Worm (Caenorhabditis elegans) whole organism, L4 larva: ENCODE data around the gene thn-4.
A peak's percentile ranks its signal among the peaks of the same experiment; 100 is the strongest.

ENCODE experiments used
- D1046.2 ChIP-seq: fragments of 200-800 bp; sonication (Bioruptor generic); IDR thresholded peaks from 2 replicates; pipeline ENCODE4 v1.3.6; 2022; ENCODE audit warnings: missing genetic modification characterization, missing compliant biosample characterization
- F44E2.7 ChIP-seq: fragments of 200-800 bp; sonication (Bioruptor generic); IDR thresholded peaks from 2 replicates; pipeline ENCODE4 v2.1.2; 2022; ENCODE audit warnings: missing genetic modification characterization, missing compliant biosample characterization
- F49E8.2 ChIP-seq: sonication (generic microtip); optimal IDR thresholded peaks from 2 replicates; lab custom pipeline; 2016; ENCODE audit warnings: missing compliant biosample characterization, mild to moderate bottlenecking, missing genetic modification characterization, borderline replicate concordance
- T20F7.1 ChIP-seq: fragments of 200-800 bp; sonication (Bioruptor generic); optimal IDR thresholded peaks from 2 replicates; lab custom pipeline; 2018; ENCODE audit warnings: mild to moderate bottlenecking, missing genetic modification characterization, missing compliant biosample characterization
- T26A8.4 ChIP-seq: fragments of 200-800 bp; sonication (Bioruptor generic); IDR thresholded peaks from 2 replicates; pipeline ENCODE4 v1.3.6; 2022; ENCODE audit warnings: missing genetic modification characterization, missing compliant biosample characterization
- Y48G9A.11 ChIP-seq: fragments of 200-800 bp; sonication (Bioruptor generic); IDR thresholded peaks from 2 replicates; pipeline ENCODE4 v1.3.6; 2022; ENCODE audit warnings: missing genetic modification reagents, missing genetic modification characterization, missing compliant biosample characterization
- ZK337.2 ChIP-seq: fragments of 200-800 bp; sonication (Bioruptor generic); IDR thresholded peaks from 2 replicates; pipeline ENCODE4 v1.3.6; 2022; ENCODE audit warnings: missing genetic modification reagents, missing genetic modification characterization, missing compliant biosample characterization
- ZK546.5 ChIP-seq, 2 experiments: sonication (generic microtip); optimal IDR thresholded peaks; 2 replicates each; lab custom pipeline; 2017; ENCODE audit warnings: missing biosample characterization in 2 of 2, missing genetic modification characterization in 2 of 2
- aha-1 ChIP-seq: fragments of 150-350 bp; peaks from one replicate; lab custom pipeline; 2014; ENCODE audit warnings: missing biosample characterization, missing genetic modification characterization
- ceh-28 ChIP-seq: fragments of 150-350 bp; optimal IDR thresholded peaks from 2 replicates; lab custom pipeline; 2014; ENCODE audit warnings: missing biosample characterization, missing genetic modification reagents, missing genetic modification characterization
- ceh-32 ChIP-seq: sonication (generic microtip); optimal IDR thresholded peaks from 2 replicates; lab custom pipeline; 2016; ENCODE audit warnings: mild to moderate bottlenecking, missing genetic modification characterization, missing compliant biosample characterization; ENCODE audit not compliant: poor library complexity
- ceh-44 ChIP-seq: fragments of 200-800 bp; sonication (Bioruptor generic); IDR thresholded peaks from 2 replicates; pipeline ENCODE4 v1.3.6; 2022; ENCODE audit warnings: missing genetic modification reagents, missing genetic modification characterization, missing compliant biosample characterization
- ceh-62 ChIP-seq: sonication (generic microtip); optimal IDR thresholded peaks from 2 replicates; lab custom pipeline; 2017; ENCODE audit warnings: missing biosample characterization, missing genetic modification characterization
- ceh-82 ChIP-seq: sonication (generic microtip); optimal IDR thresholded peaks from 2 replicates; lab custom pipeline; 2017; ENCODE audit warnings: missing biosample characterization, missing genetic modification characterization
- dmd-8 ChIP-seq: fragments of 200-800 bp; sonication (Bioruptor generic); IDR thresholded peaks from 2 replicates; pipeline ENCODE4 v1.3.6; 2022; ENCODE audit warnings: missing genetic modification characterization, missing compliant biosample characterization
- fos-1 ChIP-seq: fragments of 150-350 bp; optimal IDR thresholded peaks from 2 replicates; lab custom pipeline; 2014; ENCODE audit warnings: missing biosample characterization, missing genetic modification characterization
- lim-7 ChIP-seq: fragments of 200-800 bp; sonication (Bioruptor generic); IDR thresholded peaks from 2 replicates; pipeline ENCODE4 v1.3.6; 2022; ENCODE audit warnings: missing genetic modification characterization, missing compliant biosample characterization
- lin-13 ChIP-seq: fragments of 150-350 bp; optimal IDR thresholded peaks from 2 replicates; lab custom pipeline; 2014; ENCODE audit warnings: missing biosample characterization, missing genetic modification reagents, missing genetic modification characterization
- mes-2 ChIP-seq: sonication (generic microtip); optimal IDR thresholded peaks from 2 replicates; lab custom pipeline; 2016; ENCODE audit warnings: missing genotype, mild to moderate bottlenecking, missing genetic modification characterization, missing compliant biosample characterization; ENCODE audit not compliant: poor library complexity, severe bottlenecking
- nhr-10 ChIP-seq: fragments of 150-350 bp; optimal IDR thresholded peaks from 2 replicates; lab custom pipeline; 2014; ENCODE audit warnings: missing biosample characterization, missing genetic modification characterization
- nhr-102 ChIP-seq: sonication (generic microtip); optimal IDR thresholded peaks from 2 replicates; lab custom pipeline; 2016; ENCODE audit warnings: mild to moderate bottlenecking, missing genetic modification characterization, moderate library complexity, missing compliant biosample characterization
- nhr-28 ChIP-seq: fragments of 150-350 bp; optimal IDR thresholded peaks from 2 replicates; lab custom pipeline; 2014; ENCODE audit warnings: missing biosample characterization, missing genetic modification characterization
- nhr-48 ChIP-seq: sonication (generic microtip); optimal IDR thresholded peaks from 2 replicates; lab custom pipeline; 2016; ENCODE audit warnings: mild to moderate bottlenecking, missing genetic modification characterization, missing compliant biosample characterization
- nhr-76 ChIP-seq: fragments of 150-350 bp; optimal IDR thresholded peaks from 2 replicates; lab custom pipeline; 2014; ENCODE audit warnings: missing biosample characterization, missing genetic modification characterization
- pha-4 ChIP-seq, 2 experiments: fragments of 150-350 bp in 1 of 2; fragments of 200-800 bp in 1 of 2; sonication (Bioruptor generic) in 1 of 2; IDR thresholded peaks in 1 of 2; optimal IDR thresholded peaks in 1 of 2; 2 replicates each; pipeline versions ENCODE4 v1.3.6 to Lab custom; 2014 to 2022; ENCODE audit warnings: missing genetic modification characterization in 2 of 2, missing genetic modification reagents in 2 of 2, missing biosample characterization in 1 of 2, missing compliant biosample characterization in 1 of 2
- pqm-1 ChIP-seq: sonication (generic microtip); optimal IDR thresholded peaks from 2 replicates; lab custom pipeline; 2017; ENCODE audit warnings: missing biosample characterization, missing genetic modification characterization
- set-16 ChIP-seq: fragments of 200-800 bp; sonication (Bioruptor generic); IDR thresholded peaks from 2 replicates; pipeline ENCODE4 v1.3.6; 2022; ENCODE audit warnings: missing genetic modification reagents, missing genetic modification characterization, missing compliant biosample characterization
- spr-1 ChIP-seq: sonication (generic microtip); optimal IDR thresholded peaks from 2 replicates; lab custom pipeline; 2016; ENCODE audit warnings: mild to moderate bottlenecking, missing genetic modification characterization, missing compliant biosample characterization
- tra-1 ChIP-seq: fragments of 200-800 bp; sonication (Bioruptor generic); IDR thresholded peaks from 2 replicates; pipeline ENCODE4 v1.3.6; 2022; ENCODE audit warnings: missing genetic modification reagents, missing genetic modification characterization, missing compliant biosample characterization
- unc-62 ChIP-seq, 3 experiments: fragments of 150-350 bp in 1 of 3; sonication (generic microtip); optimal IDR thresholded peaks in 2 of 3; peaks in 1 of 3; 1 replicate in 1 of 3; 2 replicates in 2 of 3; lab custom pipeline; 2014 to 2017; ENCODE audit warnings: missing biosample characterization in 3 of 3, missing genetic modification characterization in 3 of 3, missing genetic modification reagents in 3 of 3, missing genotype in 1 of 3
- zip-11 ChIP-seq: fragments of 200-800 bp; sonication (Bioruptor generic); IDR thresholded peaks from 2 replicates; pipeline ENCODE4 v1.3.6; 2022; ENCODE audit warnings: missing genetic modification characterization, missing compliant biosample characterization
- zip-2 ChIP-seq: fragments of 150-350 bp; optimal IDR thresholded peaks from 2 replicates; lab custom pipeline; 2014; ENCODE audit warnings: missing biosample characterization, missing genetic modification characterization

thn-4 gene

ce11 chrV:16833672-16834071 lies 37.6 kb downstream of the thn-4 start:
- TF ChIP-seq dmd-8 (GFP tag; lab: Robert Waterston, UW) (no peak), set-16 (peak; percentile 86)

DNA sequence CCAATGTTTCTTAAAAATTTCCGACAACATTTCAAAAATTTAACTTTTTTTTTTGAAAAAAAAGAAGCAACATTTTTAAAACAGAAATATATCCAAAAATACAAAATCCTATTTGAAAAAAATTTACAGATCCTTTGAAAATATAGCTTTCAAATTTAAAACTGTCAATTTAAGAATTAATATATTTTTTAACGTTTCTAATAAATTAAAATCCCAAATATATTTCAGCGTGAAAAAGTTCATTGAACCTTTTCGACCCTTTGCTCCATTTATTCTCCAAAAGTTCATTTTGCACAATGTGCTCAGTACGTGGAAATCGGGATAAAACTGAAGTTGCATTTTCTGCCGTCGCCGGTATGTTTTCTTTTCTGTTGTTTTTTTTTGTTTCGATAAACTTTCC lies 38.4 kb downstream of the thn-4 start, which contains the start of gene phy-3:
Gene phy-3 (plus strand): TSS at position 301 of the 400 bp plus-strand sequence.
- TF ChIP-seq nhr-10 (tag; lab: Kevin White, UChicago): no peak
- TF ChIP-seq aha-1 (tag; lab: Kevin White, UChicago): no peak
- TF ChIP-seq ceh-82 (tag; lab: Kevin White, UChicago): no peak
- no peak for TF ChIP-seq ceh-44 (GFP tag; lab: Robert Waterston, UW)
- no peak for TF ChIP-seq lim-7 (GFP tag; lab: Robert Waterston, UW)
- TF ChIP-seq nhr-28: no peak
- no peak for TF ChIP-seq nhr-102 (tag; lab: Kevin White, UChicago)
- no peak for TF ChIP-seq ceh-62
- TF ChIP-seq nhr-48 (tag; lab: Kevin White, UChicago): no peak
- no peak for TF ChIP-seq mes-2 (tag; lab: Kevin White, UChicago)
- no peak for TF ChIP-seq D1046.2 (GFP tag; lab: Robert Waterston, UW)

- TF ChIP-seq mes-2 (tag; lab: Kevin White, UChicago) (no peak), F44E2.7 (GFP tag; lab: Robert Waterston, UW) (no peak), ceh-28 (no peak), D1046.2 (GFP tag; lab: Robert Waterston, UW) (no peak), Y48G9A.11 (GFP tag; lab: Robert Waterston, UW) (no peak), lin-13 (GFP tag; lab: Kevin White, UChicago) (no peak), fos-1 (tag; lab: Kevin White, UChicago) (no peak), T20F7.1 (no peak), zip-2 (no peak), nhr-76 (tag; lab: Kevin White, UChicago) (no peak), ZK546.5 (tag; optimal IDR thresholded peaks at IDR 0.05; lab: Kevin White, UChicago) (no peak), F49E8.2 (tag; lab: Kevin White, UChicago) (no peak), ceh-32 (no peak), lim-7 (GFP tag; lab: Robert Waterston, UW) (no peak)
- TF ChIP-seq, all 104 proteins: peak for 0
Observed at ce11 chrV:16831921-16832320, 39.4 kb downstream of the thn-4 start, which contains the start of gene srh-215. TSS of gene srh-215 (minus strand) at chrV:16832021.

DNA sequence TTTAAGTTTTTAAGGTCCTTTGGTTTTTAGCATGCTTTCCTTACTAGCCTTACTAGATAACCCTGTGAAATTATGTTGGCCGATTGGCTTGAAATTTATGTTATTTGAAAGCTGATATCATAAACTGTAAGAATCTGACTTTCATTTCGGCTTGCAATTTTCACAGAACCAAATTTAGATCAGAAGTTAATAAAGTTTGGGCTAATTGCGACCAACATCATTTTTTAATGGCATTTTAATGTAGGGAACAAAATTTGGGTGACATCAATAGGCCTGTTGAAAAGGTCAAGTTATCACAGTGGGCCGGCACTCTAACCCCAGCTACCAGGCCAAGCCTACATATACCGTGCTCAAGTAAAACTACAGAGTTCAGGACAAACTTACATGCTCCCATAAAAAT lies 40.0 kb downstream of the thn-4 start:
- TF ChIP-seq spr-1 (tag; lab: Kevin White, UChicago) (no peak), tra-1 (GFP tag; lab: Robert Waterston, UW) (no peak), unc-62 (GFP tag; optimal IDR thresholded peaks at IDR 0.05 in 1 of 2; lab: Kevin White, UChicago) (peak in 1 of 2 experiments; percentile 93), unc-62 (tag; optimal IDR thresholded peaks at IDR 0.05; lab: Kevin White, UChicago) (no peak), pqm-1 (tag; lab: Kevin White, UChicago) (no peak), nhr-76 (tag; lab: Kevin White, UChicago) (no peak)

DNA sequence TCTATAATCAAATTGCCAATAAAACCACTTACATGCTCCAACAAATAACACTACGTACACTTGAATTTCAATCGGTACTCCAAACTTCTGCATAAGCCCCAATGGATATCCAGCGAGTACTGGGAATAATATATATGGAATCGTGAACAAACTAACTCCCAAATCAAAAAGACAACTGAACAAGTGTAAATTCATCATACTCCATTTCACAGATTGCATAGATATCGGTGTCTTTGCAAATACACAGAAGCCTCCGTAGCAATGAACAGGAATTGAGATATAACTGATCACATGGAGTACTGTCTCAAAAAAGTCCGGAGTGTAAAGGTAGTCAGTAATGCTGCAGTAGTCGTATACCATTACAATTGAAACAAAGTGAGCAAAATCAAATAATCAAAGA lies 41.9 kb downstream of the thn-4 start, which contains the start of gene srh-214:
Gene srh-214 (minus strand): TSS at position 360 of the 400 bp plus-strand sequence.
- TF ChIP-seq T26A8.4 (GFP tag; lab: Robert Waterston, UW): no peak
- TF ChIP-seq pha-4 (GFP tag; IDR thresholded peaks at IDR 0.05; lab: Robert Waterston, UW): no peak
- TF ChIP-seq pha-4 (tag; optimal IDR thresholded peaks at IDR 0.05; lab: Kevin White, UChicago): no peak
- TF ChIP-seq ZK337.2 (GFP tag; lab: Robert Waterston, UW): no peak
- peak; percentile 91 for TF ChIP-seq aha-1 (tag; lab: Kevin White, UChicago)
- no peak for TF ChIP-seq zip-11 (GFP tag; lab: Robert Waterston, UW)
